Fruit fly (Drosophila melanogaster) whole organism, embryonic: Measurements from ENCODE around the gene RpL34b.

Source experiments
- Aef1 ChIP-seq: fragments of 200-800 bp; sonication (Bioruptor generic); IDR thresholded peaks from 3 replicates; pipeline ENCODE4 v1.3.6; 2022; ENCODE audit warnings: missing biosample characterization, missing genetic modification characterization
- Atf-2 ChIP-seq: fragments of 200-800 bp; sonication (Bioruptor generic); optimal IDR thresholded peaks from 2 replicates; lab custom pipeline; 2016; ENCODE audit warnings: missing biosample characterization, missing genetic modification characterization
- Bteb2 ChIP-seq: fragments of 200-800 bp; sonication (Bioruptor generic); optimal IDR thresholded peaks from 2 replicates; lab custom pipeline; 2016; ENCODE audit warnings: missing biosample characterization, missing genetic modification characterization
- C15 ChIP-seq: fragments of 200-800 bp; sonication (Bioruptor generic); IDR thresholded peaks from 3 replicates; pipeline ENCODE4 v1.3.6; 2022; ENCODE audit warnings: missing biosample characterization, missing genetic modification characterization
- CG10462 ChIP-seq: fragments of 200-800 bp; sonication (Bioruptor generic); optimal IDR thresholded peaks from 2 replicates; lab custom pipeline; 2016; ENCODE audit warnings: missing biosample characterization, missing genetic modification characterization
- CG11456 ChIP-seq: fragments of 200-800 bp; sonication (Bioruptor generic); IDR thresholded peaks from 3 replicates; pipeline ENCODE4 v1.3.6; 2022; ENCODE audit warnings: missing biosample characterization, missing genetic modification characterization
- CG13624 ChIP-seq: fragments of 200-800 bp; sonication (Bioruptor generic); optimal IDR thresholded peaks from 2 replicates; lab custom pipeline; 2016; ENCODE audit warnings: missing biosample characterization, missing genetic modification characterization
- CG16779 ChIP-seq: fragments of 200-800 bp; sonication (Bioruptor generic); IDR thresholded peaks from 2 replicates; pipeline ENCODE4 v1.3.6; 2022; ENCODE audit warnings: missing biosample characterization, missing genetic modification characterization
- CG16815 ChIP-seq: fragments of 200-800 bp; sonication (Bioruptor generic); optimal IDR thresholded peaks from 3 replicates; lab custom pipeline; 2017; ENCODE audit warnings: missing biosample characterization, mild to moderate bottlenecking, missing genetic modification characterization
- CG17328 ChIP-seq: fragments of 200-800 bp; sonication (Bioruptor generic); IDR thresholded peaks from 2 replicates; pipeline ENCODE4 v1.3.6; 2022; ENCODE audit warnings: missing biosample characterization, missing genetic modification characterization
- CG17385 ChIP-seq: fragments of 200-800 bp; sonication (Bioruptor generic); optimal IDR thresholded peaks from 3 replicates; lab custom pipeline; 2018; ENCODE audit warnings: missing biosample characterization, mild to moderate bottlenecking, missing genetic modification characterization
- CG4360 ChIP-seq: fragments of 200-800 bp; sonication (Bioruptor generic); IDR thresholded peaks from 2 replicates; pipeline ENCODE4 v1.3.6; 2022; ENCODE audit warnings: missing biosample characterization, missing genetic modification characterization
- CG6272 ChIP-seq: fragments of 200-800 bp; sonication (Bioruptor generic); IDR thresholded peaks from 2 replicates; pipeline ENCODE4 v1.3.6; 2022; ENCODE audit warnings: missing biosample characterization, missing genetic modification characterization
- CG6765 ChIP-seq: fragments of 200-800 bp; sonication (Bioruptor generic); optimal IDR thresholded peaks from 3 replicates; lab custom pipeline; 2017; ENCODE audit warnings: missing biosample characterization, mild to moderate bottlenecking, missing genetic modification characterization
- CG6813 ChIP-seq: fragments of 200-800 bp; sonication (Bioruptor generic); optimal IDR thresholded peaks from 2 replicates; lab custom pipeline; 2017; ENCODE audit warnings: missing biosample characterization, missing genetic modification characterization, mild to moderate bottlenecking, moderate library complexity, missing genetic modification reagents
- CG7556 ChIP-seq: fragments of 200-800 bp; sonication (Bioruptor generic); optimal IDR thresholded peaks from 2 replicates; lab custom pipeline; 2017; ENCODE audit warnings: missing biosample characterization, mild to moderate bottlenecking, missing genetic modification characterization
- CG7786 ChIP-seq: fragments of 200-800 bp; sonication (Bioruptor generic); optimal IDR thresholded peaks from 2 replicates; lab custom pipeline; 2016; ENCODE audit warnings: missing biosample characterization, missing genetic modification characterization
- CG7839 ChIP-seq: fragments of 200-800 bp; sonication (Bioruptor generic); optimal IDR thresholded peaks from 3 replicates; lab custom pipeline; 2018; ENCODE audit warnings: missing biosample characterization, mild to moderate bottlenecking, missing genetic modification characterization, moderate library complexity
- CG8359 ChIP-seq: fragments of 200-800 bp; sonication (Bioruptor generic); optimal IDR thresholded peaks from 2 replicates; lab custom pipeline; 2017; ENCODE audit warnings: missing biosample characterization, mild to moderate bottlenecking, missing genetic modification characterization, borderline replicate concordance
- CG8478 ChIP-seq: fragments of >200 bp; optimal IDR thresholded peaks from 2 replicates; lab custom pipeline; 2018
- Elba2 ChIP-seq: fragments of 200-800 bp; sonication (Bioruptor generic); optimal IDR thresholded peaks from 3 replicates; lab custom pipeline; 2016; ENCODE audit warnings: missing biosample characterization, missing genetic modification characterization
- H15 ChIP-seq: fragments of 200-800 bp; sonication (Bioruptor generic); IDR thresholded peaks from 3 replicates; pipeline ENCODE4 v1.3.6; 2022; ENCODE audit warnings: missing biosample characterization, missing genetic modification characterization
- HmgZ ChIP-seq: fragments of 200-800 bp; sonication (Bioruptor generic); optimal IDR thresholded peaks from 2 replicates; lab custom pipeline; 2018; ENCODE audit warnings: missing biosample characterization, mild to moderate bottlenecking, missing genetic modification characterization
- Hr39 ChIP-seq: fragments of >200 bp; optimal IDR thresholded peaks from 2 replicates; lab custom pipeline; 2017
- Lpt ChIP-seq: fragments of >200 bp; optimal IDR thresholded peaks from 2 replicates; lab custom pipeline; 2018; ENCODE audit warnings: missing biosample characterization, missing genetic modification characterization
- Mad ChIP-seq: fragments of 200-800 bp; sonication (Bioruptor generic); optimal IDR thresholded peaks from 2 replicates; lab custom pipeline; 2016; ENCODE audit warnings: missing biosample characterization, missing genetic modification characterization
- Sox100B ChIP-seq: fragments of 200-800 bp; sonication (Bioruptor generic); optimal IDR thresholded peaks from 3 replicates; lab custom pipeline; 2018; ENCODE audit warnings: missing biosample characterization, mild to moderate bottlenecking, missing genetic modification characterization
- Stat92E ChIP-seq, 3 experiments: fragments of >200 bp in 2 of 3; fragments of 200-800 bp in 1 of 3; sonication (Bioruptor generic) in 1 of 3; optimal IDR thresholded peaks; 2 replicates each; lab custom pipeline; 2017 to 2019; ENCODE audit warnings: missing biosample characterization in 3 of 3, missing genetic modification characterization in 3 of 3, mild to moderate bottlenecking in 1 of 3, moderate library complexity in 1 of 3
- TFAM ChIP-seq: fragments of 200-800 bp; sonication (Bioruptor generic); optimal IDR thresholded peaks from 2 replicates; lab custom pipeline; 2017; ENCODE audit warnings: missing biosample characterization, missing genetic modification characterization, inconsistent platforms
- al ChIP-seq: fragments of 200-800 bp; sonication (Bioruptor generic); IDR thresholded peaks from 2 replicates; pipeline ENCODE4 v1.3.6; 2022; ENCODE audit warnings: missing biosample characterization, missing genetic modification characterization
- bab2 ChIP-seq: fragments of 200-800 bp; sonication (Bioruptor generic); optimal IDR thresholded peaks from 2 replicates; lab custom pipeline; 2016; ENCODE audit warnings: missing biosample characterization, missing genetic modification characterization
- bcd ChIP-seq: fragments of 200-800 bp; sonication (Bioruptor generic); optimal IDR thresholded peaks from 2 replicates; lab custom pipeline; 2017; ENCODE audit warnings: missing biosample characterization, mild to moderate bottlenecking, missing genetic modification characterization
- crc ChIP-seq: fragments of 200-800 bp; sonication (Bioruptor generic); optimal IDR thresholded peaks from 2 replicates; lab custom pipeline; 2016; ENCODE audit warnings: missing biosample characterization, missing genetic modification characterization
- crol ChIP-seq: fragments of 200-800 bp; sonication (Bioruptor generic); IDR thresholded peaks from 2 replicates; pipeline ENCODE4 v1.3.6; 2022; ENCODE audit warnings: missing biosample characterization, missing genetic modification characterization
- dmrt11E ChIP-seq: fragments of 200-800 bp; sonication (Bioruptor generic); optimal IDR thresholded peaks from 3 replicates; lab custom pipeline; 2018; ENCODE audit warnings: missing biosample characterization, mild to moderate bottlenecking, missing genetic modification characterization, moderate library complexity
- en ChIP-seq: fragments of 200-800 bp; sonication (Bioruptor generic); optimal IDR thresholded peaks from 2 replicates; lab custom pipeline; 2016; ENCODE audit warnings: missing biosample characterization, missing genetic modification characterization
- fu2 ChIP-seq: fragments of 200-800 bp; sonication (Bioruptor generic); optimal IDR thresholded peaks from 2 replicates; lab custom pipeline; 2016; ENCODE audit warnings: missing biosample characterization, missing genetic modification characterization
- gro ChIP-seq: fragments of 200-800 bp; sonication (Bioruptor generic); optimal IDR thresholded peaks from 2 replicates; lab custom pipeline; 2016; ENCODE audit warnings: missing biosample characterization, missing genetic modification characterization
- jing ChIP-seq: fragments of 200-800 bp; sonication (Bioruptor generic); optimal IDR thresholded peaks from 2 replicates; lab custom pipeline; 2018; ENCODE audit warnings: missing biosample characterization, mild to moderate bottlenecking, missing genetic modification characterization
- kni ChIP-seq: fragments of 200-800 bp; sonication (Bioruptor generic); optimal IDR thresholded peaks from 3 replicates; lab custom pipeline; 2017; ENCODE audit warnings: mild to moderate bottlenecking, missing biosample characterization, missing genetic modification reagents, missing genetic modification characterization
- oc ChIP-seq: fragments of 200-800 bp; sonication (Bioruptor generic); optimal IDR thresholded peaks from 2 replicates; lab custom pipeline; 2018; ENCODE audit warnings: missing biosample characterization, mild to moderate bottlenecking, missing genetic modification characterization, moderate library complexity
- onecut ChIP-seq: fragments of 200-800 bp; sonication (Bioruptor generic); IDR thresholded peaks from 2 replicates; pipeline ENCODE4 v1.3.6; 2022; ENCODE audit warnings: missing biosample characterization, missing genetic modification characterization
- prd ChIP-seq, 3 experiments: fragments of >200 bp in 2 of 3; fragments of 200-800 bp in 1 of 3; sonication (Bioruptor generic) in 1 of 3; optimal IDR thresholded peaks in 2 of 3; IDR thresholded peaks in 1 of 3; 2 replicates in 2 of 3; 3 replicates in 1 of 3; pipeline versions ENCODE4 v1.3.6 to Lab custom; 2017 to 2022; ENCODE audit warnings: missing biosample characterization in 1 of 3, missing genetic modification characterization in 1 of 3
- run ChIP-seq: fragments of 200-800 bp; sonication (Bioruptor generic); optimal IDR thresholded peaks from 3 replicates; lab custom pipeline; 2018; ENCODE audit warnings: missing biosample characterization, mild to moderate bottlenecking, missing genetic modification characterization
- sc ChIP-seq, 3 experiments: fragments of >200 bp in 2 of 3; fragments of 200-800 bp in 1 of 3; sonication (Bioruptor generic) in 1 of 3; optimal IDR thresholded peaks; 2 replicates in 2 of 3; 3 replicates in 1 of 3; lab custom pipeline; 2017; ENCODE audit warnings: mild to moderate bottlenecking in 1 of 3, missing biosample characterization in 1 of 3, missing genetic modification characterization in 1 of 3, missing genetic modification reagents in 1 of 3
- sqz ChIP-seq: fragments of 200-800 bp; sonication (Bioruptor generic); optimal IDR thresholded peaks from 3 replicates; lab custom pipeline; 2018; ENCODE audit warnings: missing biosample characterization, mild to moderate bottlenecking, missing genetic modification characterization
- ssp ChIP-seq: fragments of 200-800 bp; sonication (Bioruptor generic); IDR thresholded peaks from 2 replicates; pipeline ENCODE4 v1.3.6; 2022; ENCODE audit warnings: missing biosample characterization, missing genetic modification characterization
- toy ChIP-seq: fragments of 200-800 bp; sonication (Bioruptor generic); IDR thresholded peaks from 2 replicates; pipeline ENCODE4 v1.3.6; 2022; ENCODE audit warnings: missing biosample characterization, missing genetic modification characterization
- unpg ChIP-seq: fragments of 200-800 bp; sonication (Bioruptor generic); optimal IDR thresholded peaks from 3 replicates; lab custom pipeline; 2018; ENCODE audit warnings: missing biosample characterization, mild to moderate bottlenecking, missing genetic modification characterization, moderate library complexity
- zen ChIP-seq: fragments of 200-800 bp; sonication (Bioruptor generic); optimal IDR thresholded peaks from 3 replicates; lab custom pipeline; 2018; ENCODE audit warnings: missing biosample characterization, mild to moderate bottlenecking, missing genetic modification characterization, moderate library complexity

RpL34b gene

dm6 chr3R:9394385-9395042 lies 6.5 kb downstream of the RpL34b start, which contains the start of gene FER (continued):
- TF ChIP-seq CG11456, result peak; percentile 18; the same call in 1 of the 3 replicates
- TF ChIP-seq CG6765, result peak; percentile 19
- TF ChIP-seq dmrt11E, result no peak
- peak; percentile 38 for TF ChIP-seq CG17385
- TF ChIP-seq prd (optimal IDR thresholded peaks at IDR 0.05; lab: Kevin White, UChicago), result no peak
- TF ChIP-seq prd (GFP tag; IDR thresholded peaks at IDR 0.05; lab: Robert Waterston, UW), result 0 out of 3 replicates have a peak, but pooled peaks have one; percentile 29
- TF ChIP-seq Stat92E (GFP tag; optimal IDR thresholded peaks at IDR 0.05; lab: Kevin White, UChicago), result peak in 1 of 3 experiments; percentile 71
- no peak for TF ChIP-seq Lpt (GFP tag; lab: Kevin White, UChicago)
- no peak for TF ChIP-seq jing (GFP tag; lab: Kevin White, UChicago)
- TF ChIP-seq fu2 (GFP tag; lab: Kevin White, UChicago), result no peak
- no peak for TF ChIP-seq crc (GFP tag; lab: Kevin White, UChicago)
- no peak for TF ChIP-seq en (GFP tag; lab: Kevin White, UChicago)
- TF ChIP-seq Hr39 (lab: Kevin White, UChicago), result no peak
- no peak for TF ChIP-seq kni (GFP tag; lab: Kevin White, UChicago)
- no peak; the same call in 1 of the 2 replicates for TF ChIP-seq CG4360
- no peak for TF ChIP-seq bcd (GFP tag; lab: Kevin White, UChicago)
- peak; percentile 13 for TF ChIP-seq CG10462 (GFP tag; lab: Kevin White, UChicago)
- 0 out of 2 replicates have a peak, but pooled peaks have one; percentile 9 for TF ChIP-seq CG17328 (GFP tag; lab: Robert Waterston, UW)
- no peak for TF ChIP-seq sc (optimal IDR thresholded peaks at IDR 0.05; lab: Kevin White, UChicago)
- no peak for TF ChIP-seq sc (GFP tag; optimal IDR thresholded peaks at IDR 0.05; lab: Kevin White, UChicago)
- TF ChIP-seq al (GFP tag; lab: Robert Waterston, UW), result no peak
- TF ChIP-seq CG7556, result no peak
- peak; percentile 63 for TF ChIP-seq HmgZ (tag; lab: Kevin White, UChicago)
- TF ChIP-seq unpg (GFP tag; lab: Kevin White, UChicago), result no peak
- TF ChIP-seq CG7839 (tag; lab: Kevin White, UChicago), result peak; percentile 36
- peak; percentile 30; the same call in 1 of the 2 replicates for TF ChIP-seq CG6272 (GFP tag; lab: Robert Waterston, UW)
- TF ChIP-seq Sox100B, result no peak
- TF ChIP-seq zen (tag; lab: Kevin White, UChicago), result no peak
- TF ChIP-seq crol (GFP tag; lab: Robert Waterston, UW), result no peak
- peak; percentile 80 for TF ChIP-seq gro
- TF ChIP-seq CG16815 (GFP tag; lab: Kevin White, UChicago), result no peak
- TF ChIP-seq oc, result peak; percentile 65
- TF ChIP-seq sqz, result peak; percentile 26
- TF ChIP-seq Elba2 (GFP tag; lab: Kevin White, UChicago), result no peak
- TF ChIP-seq CG8359, result no peak
- no peak for TF ChIP-seq run
- TF ChIP-seq C15 (GFP tag; lab: Robert Waterston, UW), result no peak
- peak; percentile 64; the same call in 1 of the 2 replicates for TF ChIP-seq CG16779 (GFP tag; lab: Robert Waterston, UW)
- peak; percentile 58 for TF ChIP-seq onecut (GFP tag; lab: Robert Waterston, UW)
- TF ChIP-seq CG8478, result no peak
- peak; percentile 70 for TF ChIP-seq CG6813
- no peak for TF ChIP-seq Aef1 (GFP tag; lab: Robert Waterston, UW)
- no peak for TF ChIP-seq H15
- no peak for TF ChIP-seq bab2 (GFP tag; lab: Kevin White, UChicago)
- peak; percentile 22 for TF ChIP-seq CG7786 (GFP tag; lab: Kevin White, UChicago)
- no peak for TF ChIP-seq Mad (GFP tag; lab: Kevin White, UChicago)
- TF ChIP-seq toy (GFP tag; lab: Robert Waterston, UW), result no peak
- no peak for TF ChIP-seq ssp (GFP tag; lab: Robert Waterston, UW)
- peak; percentile 2 for TF ChIP-seq CG13624 (GFP tag; lab: Kevin White, UChicago)
- no peak for TF ChIP-seq Atf-2
- no peak for TF ChIP-seq Bteb2
- no peak for TF ChIP-seq TFAM (GFP tag; lab: Kevin White, UChicago)
